Worm (Caenorhabditis elegans): ENCODE data around the gene srh-166.

DNA sequence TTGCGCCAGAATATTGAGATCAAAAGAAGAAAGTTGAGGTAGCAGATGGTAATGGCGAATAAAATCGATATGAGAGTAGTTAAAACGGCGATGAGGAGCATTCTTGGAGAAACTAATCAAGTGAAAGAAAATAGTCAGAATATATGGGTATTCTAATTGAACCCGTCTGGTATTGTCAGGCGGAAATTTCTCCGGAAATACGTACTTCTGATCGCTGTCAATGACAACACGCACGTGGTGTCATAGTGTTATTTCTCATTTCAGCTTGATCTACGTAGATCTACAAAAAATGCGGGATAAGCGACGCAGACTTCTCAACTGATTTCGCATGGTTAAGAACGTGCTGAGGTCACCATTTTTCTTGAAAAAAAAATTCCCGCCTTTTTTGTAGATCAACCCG, 33.3 kb downstream of the srh-166 start, which contains the start of gene srbc-79:
- TF ChIP-seq ama-1 (optimal IDR thresholded peaks at IDR 0.05) (no peak), R02D3.7 (tag; optimal IDR thresholded peaks at IDR 0.05) (no peak), pha-4 (tag; optimal IDR thresholded peaks at IDR 0.05) (no peak), ceh-82 (tag; optimal IDR thresholded peaks at IDR 0.05) (no peak), lsy-12 (tag; optimal IDR thresholded peaks at IDR 0.05) (no peak), unc-62 (GFP tag; optimal IDR thresholded peaks at IDR 0.05) (no peak), ztf-11 (tag; optimal IDR thresholded peaks at IDR 0.05) (no peak), ZK546.5 (tag; optimal IDR thresholded peaks at IDR 0.05) (no peak), elt-3 (tag; optimal IDR thresholded peaks at IDR 0.05) (no peak), nhr-237 (tag; optimal IDR thresholded peaks at IDR 0.05) (no peak), pqm-1 (tag; optimal IDR thresholded peaks at IDR 0.05) (no peak), lin-39 (tag; optimal IDR thresholded peaks at IDR 0.05) (no peak)

All from whole organism, L3 larva.